Worm (Caenorhabditis elegans): ENCODE measurements around the gene sup-9.

The sup-9 gene

ce11 chrII:2730647-2731046, 43.8 kb upstream of the sup-9 start:
- no peak for TF ChIP-seq Y48G9A.11 (GFP tag; IDR thresholded peaks at IDR 0.05)
- peak in 1 of 2 experiments; percentile 56 for TF ChIP-seq unc-62 (GFP tag; optimal IDR thresholded peaks at IDR 0.05 in 1 of 2)
- TF ChIP-seq unc-62 (tag; optimal IDR thresholded peaks at IDR 0.05) = no peak
- peak; percentile 6 for TF ChIP-seq fkh-10 (GFP tag; optimal IDR thresholded peaks at IDR 0.05)
- no peak for TF ChIP-seq ceh-20 (GFP tag; IDR thresholded peaks at IDR 0.05)
- peak; percentile 8 for TF ChIP-seq ces-1 (GFP tag; optimal IDR thresholded peaks at IDR 0.05)
- TF ChIP-seq php-3 (GFP tag; IDR thresholded peaks at IDR 0.05) = no peak
- no peak for TF ChIP-seq unc-39 (tag; optimal IDR thresholded peaks at IDR 0.05)

- TF ChIP-seq tra-1 (GFP tag; IDR thresholded peaks at IDR 0.05) (0 out of 2 replicates have a peak, but pooled peaks have one; percentile 37), zip-11 (GFP tag; IDR thresholded peaks at IDR 0.05) (no peak)
These were observed 39.9 kb upstream of the sup-9 start for ce11 chrII:2726774-2727173.

ce11 chrII:2725561-2725960, 38.7 kb upstream of the sup-9 start, which contains the start of the genes T05A8.11 and nep-2:
Gene T05A8.11 (minus strand): TSS chrII:2725661.
Gene nep-2 (minus strand): TSS chrII:2725752.
- TF ChIP-seq set-16 (GFP tag; IDR thresholded peaks at IDR 0.05) (0 out of 2 replicates have a peak, but pooled peaks have one; percentile 2), D1046.2 (GFP tag; IDR thresholded peaks at IDR 0.05) (no peak)

- no peak for TF ChIP-seq F37D6.2 (tag; optimal IDR thresholded peaks at IDR 0.05)
- no peak for TF ChIP-seq ceh-20 (GFP tag; IDR thresholded peaks at IDR 0.05)
- TF ChIP-seq F10B5.3 (tag; optimal IDR thresholded peaks at IDR 0.05) = no peak
- no peak for TF ChIP-seq ZK546.5 (tag; optimal IDR thresholded peaks at IDR 0.05)
- TF ChIP-seq hmg-1.1 (GFP tag; IDR thresholded peaks at IDR 0.05) = no peak
- TF ChIP-seq hlh-30 (tag; optimal IDR thresholded peaks at IDR 0.05; ENCODE audit: insufficient read depth) = no peak
- no peak for TF ChIP-seq fkh-10 (GFP tag; optimal IDR thresholded peaks at IDR 0.05)
- no peak for TF ChIP-seq ceh-82 (tag; optimal IDR thresholded peaks at IDR 0.05)
- TF ChIP-seq zip-2 (tag; optimal IDR thresholded peaks at IDR 0.05) = no peak
- TF ChIP-seq nhr-102 (tag; optimal IDR thresholded peaks at IDR 0.05) = no peak
- no peak for TF ChIP-seq tag-97 (GFP tag; IDR thresholded peaks at IDR 0.05)
- TF ChIP-seq F44E2.7 (GFP tag; IDR thresholded peaks at IDR 0.05) = no peak
- no peak for TF ChIP-seq saeg-2 (GFP tag; IDR thresholded peaks at IDR 0.05)
- no peak for TF ChIP-seq vab-7 (GFP tag; IDR thresholded peaks at IDR 0.05)
- no peak for TF ChIP-seq nhr-77 (tag; optimal IDR thresholded peaks at IDR 0.05)
- TF ChIP-seq T20F7.1 (GFP tag; optimal IDR thresholded peaks at IDR 0.05) = no peak
- TF ChIP-seq duxl-1 (tag; optimal IDR thresholded peaks at IDR 0.05; ENCODE audit: poor library complexity) = no peak
These were observed 35.2 kb upstream of the sup-9 start for ce11 chrII:2721992-2722391.

- no peak for TF ChIP-seq zfp-2 (tag; optimal IDR thresholded peaks at IDR 0.05)
- peak in 1 of 2 experiments; percentile 28 for TF ChIP-seq unc-62 (GFP tag; optimal IDR thresholded peaks at IDR 0.05 in 1 of 2)
- TF ChIP-seq unc-62 (tag; optimal IDR thresholded peaks at IDR 0.05) = no peak
- peak; percentile 87 for TF ChIP-seq set-16 (GFP tag; IDR thresholded peaks at IDR 0.05)
- TF ChIP-seq zag-1 (tag; optimal IDR thresholded peaks at IDR 0.05) = no peak
- no peak for TF ChIP-seq unc-130 (GFP tag; optimal IDR thresholded peaks at IDR 0.05)
- TF ChIP-seq snpc-1.2 (GFP tag; IDR thresholded peaks at IDR 0.05) = 0 out of 2 replicates have a peak, but pooled peaks have one; percentile 22
These were observed 32.4 kb upstream of the sup-9 start for ce11 chrII:2719212-2719611.

- TF ChIP-seq set-16 (GFP tag; IDR thresholded peaks at IDR 0.05) = 0 out of 2 replicates have a peak, but pooled peaks have one; percentile 1
- no peak for TF ChIP-seq spr-1 (tag; optimal IDR thresholded peaks at IDR 0.05)
- TF ChIP-seq aha-1 (tag) = peak; percentile 12
These were observed 30.5 kb upstream of the sup-9 start, which contains the start of gene T05A8.3 for ce11 chrII:2717335-2717734. Gene T05A8.3 (minus strand): TSS chrII:2717435.

Data from whole organism, L4 larva.